Fruit fly (Drosophila melanogaster) whole organism, embryonic: Measurements from ENCODE around the gene shv.
A peak's percentile ranks its signal among the peaks of the same experiment; 100 is the strongest.

Experiments
- Ada2b ChIP-seq: fragments of 200-800 bp; sonication (Bioruptor generic); IDR thresholded peaks from 2 replicates; pipeline ENCODE4 v1.3.6; 2022; ENCODE audit warnings: missing biosample characterization, missing genetic modification characterization
- CG1602 ChIP-seq: fragments of 200-800 bp; sonication (Bioruptor generic); optimal IDR thresholded peaks from 3 replicates; lab custom pipeline; 2016; ENCODE audit warnings: missing biosample characterization, missing genetic modification characterization
- CG18011 ChIP-seq: fragments of 200-800 bp; sonication (Bioruptor generic); optimal IDR thresholded peaks from 2 replicates; lab custom pipeline; 2017; ENCODE audit warnings: missing biosample characterization, missing genetic modification characterization, mild to moderate bottlenecking, moderate library complexity, missing genotype
- CG18764 ChIP-seq: fragments of 200-800 bp; sonication (Bioruptor generic); optimal IDR thresholded peaks from 3 replicates; lab custom pipeline; 2016; ENCODE audit warnings: missing biosample characterization, missing genetic modification characterization
- CG6175 ChIP-seq: fragments of 200-800 bp; sonication (Bioruptor generic); IDR thresholded peaks from 3 replicates; pipeline ENCODE4 v1.3.6; 2022; ENCODE audit warnings: missing biosample characterization, missing genetic modification characterization
- CG8765 ChIP-seq: fragments of 200-800 bp; sonication (Bioruptor generic); IDR thresholded peaks from 2 replicates; pipeline ENCODE4 v1.3.6; 2022; ENCODE audit warnings: missing biosample characterization, missing genetic modification characterization
- Dek ChIP-seq: fragments of 200-800 bp; sonication (Bioruptor generic); optimal IDR thresholded peaks from 3 replicates; lab custom pipeline; 2019; ENCODE audit warnings: missing biosample characterization, mild to moderate bottlenecking, missing genetic modification characterization, moderate library complexity
- Dp ChIP-seq: fragments of 200-800 bp; sonication (Bioruptor generic); optimal IDR thresholded peaks from 2 replicates; lab custom pipeline; 2018; ENCODE audit warnings: missing biosample characterization, mild to moderate bottlenecking, missing genetic modification characterization, moderate library complexity
- Ets65A ChIP-seq: fragments of 200-800 bp; sonication (Bioruptor generic); peaks from one replicate; lab custom pipeline; 2016; ENCODE audit warnings: missing biosample characterization, missing genetic modification characterization
- HLH54F ChIP-seq: fragments of 200-800 bp; sonication (Bioruptor generic); optimal IDR thresholded peaks from 3 replicates; lab custom pipeline; 2016; ENCODE audit warnings: missing biosample characterization, missing genetic modification characterization
- Med ChIP-seq: fragments of 200-800 bp; sonication (Bioruptor generic); peaks from one replicate; lab custom pipeline; 2016; ENCODE audit warnings: missing biosample characterization, missing genetic modification characterization, mild to moderate bottlenecking, inconsistent platforms, moderate library complexity
- Trl ChIP-seq, 3 experiments: fragments of >200 bp in 2 of 3; fragments of 200-800 bp in 1 of 3; sonication (Bioruptor generic) in 1 of 3; optimal IDR thresholded peaks; 2 replicates in 1 of 3; 3 replicates in 2 of 3; lab custom pipeline; 2016 to 2017; ENCODE audit warnings: missing biosample characterization in 1 of 3, missing genetic modification characterization in 1 of 3
- Usf ChIP-seq: fragments of 200-800 bp; sonication (Bioruptor generic); optimal IDR thresholded peaks from 2 replicates; lab custom pipeline; 2017; ENCODE audit warnings: missing genotype, missing biosample characterization, missing genetic modification characterization
- bbx ChIP-seq: fragments of 200-800 bp; sonication (Bioruptor generic); IDR thresholded peaks from 2 replicates; pipeline ENCODE4 v1.3.6; 2022; ENCODE audit warnings: missing biosample characterization, missing genetic modification characterization; ENCODE audit not compliant: partially characterized antibody
- cad ChIP-seq: fragments of >200 bp; optimal IDR thresholded peaks from 2 replicates; lab custom pipeline; 2017; ENCODE audit warnings: missing biosample characterization, missing genetic modification characterization
- gsb ChIP-seq: fragments of 200-800 bp; sonication (Bioruptor generic); IDR thresholded peaks from 2 replicates; pipeline ENCODE4 v1.3.6; 2022; ENCODE audit warnings: missing biosample characterization, missing genetic modification characterization
- sens ChIP-seq: fragments of 200-800 bp; sonication (Bioruptor generic); peaks from one replicate; lab custom pipeline; 2016; ENCODE audit warnings: missing biosample characterization, missing genetic modification characterization

The shv gene

dm6 chr2L:499939-500338 is 47.0 kb downstream of the shv start:
- TF ChIP-seq CG18011 (GFP tag; lab: Kevin White, UChicago) (no peak), Med (GFP tag; lab: Kevin White, UChicago) (peak; percentile 26), Ets65A (GFP tag; lab: Kevin White, UChicago) (peak; percentile 6), Ada2b (GFP tag; lab: Robert Waterston, UW) (no peak), CG6175 (GFP tag; lab: Robert Waterston, UW) (0 out of 3 replicates have a peak, but pooled peaks have one; percentile 42), Dp (no peak), gsb (GFP tag; lab: Robert Waterston, UW) (no peak), Dek (no peak), Usf (GFP tag; lab: Kevin White, UChicago) (no peak), bbx (peak; percentile 6; the same call in 1 of the 2 replicates), HLH54F (GFP tag; lab: Kevin White, UChicago) (no peak), CG8765 (0 out of 2 replicates have a peak, but pooled peaks have one; percentile 23)

dm6 chr2L:501622-502021 is 48.7 kb downstream of the shv start:
- TF ChIP-seq CG1602 (GFP tag; lab: Kevin White, UChicago) (no peak), sens (peak; percentile 8), Med (GFP tag; lab: Kevin White, UChicago) (peak; percentile 47), cad (GFP tag; lab: Kevin White, UChicago) (no peak), Trl (optimal IDR thresholded peaks at IDR 0.05; lab: Kevin White, UChicago) (peak in 1 of 2 experiments; percentile 24), Trl (GFP tag; optimal IDR thresholded peaks at IDR 0.05; lab: Kevin White, UChicago) (no peak), CG18764 (GFP tag; lab: Kevin White, UChicago) (no peak)
